Fruit fly (Drosophila melanogaster): ENCODE results near the gene CG18249.

The CG18249 gene

dm6 chr3R:8181412-8182108, 38.4 kb upstream of the CG18249 start, which contains the start of gene grn (continued):
- TF ChIP-seq Dip2 (GFP tag; IDR thresholded peaks at IDR 0.05) (no peak), Gsc (GFP tag; IDR thresholded peaks at IDR 0.05) (no peak), Myb (GFP tag; optimal IDR thresholded peaks at IDR 0.05) (no peak), gsb-n (tag; optimal IDR thresholded peaks at IDR 0.05) (peak; percentile 41), dm (GFP tag; optimal IDR thresholded peaks at IDR 0.05) (peak; percentile 3), Awh (GFP tag; IDR thresholded peaks at IDR 0.05) (no peak), CG13123 (GFP tag; optimal IDR thresholded peaks at IDR 0.05) (no peak), nerfin-2 (GFP tag; IDR thresholded peaks at IDR 0.05; ENCODE audit: partially characterized antibody) (0 out of 2 replicates have a peak, but pooled peaks have one; percentile 25), pzg (GFP tag; optimal IDR thresholded peaks at IDR 0.05) (no peak), h (optimal IDR thresholded peaks at IDR 0.05) (no peak), CG12299 (tag; optimal IDR thresholded peaks at IDR 0.05) (no peak), CG32532 (GFP tag; IDR thresholded peaks at IDR 0.05) (peak; percentile 42; the same call in 1 of the 2 replicates), btn (GFP tag; optimal IDR thresholded peaks at IDR 0.05) (no peak), cas (GFP tag; IDR thresholded peaks at IDR 0.05) (no peak), sim (GFP tag; IDR thresholded peaks at IDR 0.05) (no peak), trem (tag; optimal IDR thresholded peaks at IDR 0.05) (no peak), CG1602 (GFP tag; optimal IDR thresholded peaks at IDR 0.05) (no peak), oc (tag; optimal IDR thresholded peaks at IDR 0.05) (peak; percentile 68), ab (GFP tag; optimal IDR thresholded peaks at IDR 0.05) (no peak), Lpt (GFP tag; optimal IDR thresholded peaks at IDR 0.05) (no peak), Side (GFP tag; optimal IDR thresholded peaks at IDR 0.05) (peak; percentile 19), ttk (GFP tag; IDR thresholded peaks at IDR 0.05) (no peak), Gug (GFP tag; IDR thresholded peaks at IDR 0.05) (no peak; the same call in 3 of the 4 replicates), CG14441 (GFP tag; IDR thresholded peaks at IDR 0.05) (no peak), dpn (GFP tag; optimal IDR thresholded peaks at IDR 0.05) (peak; percentile 4 to 22), CG13894 (tag; optimal IDR thresholded peaks at IDR 0.05) (peak; percentile 36), CG7786 (GFP tag; optimal IDR thresholded peaks at IDR 0.05) (no peak), CG6854 (GFP tag; optimal IDR thresholded peaks at IDR 0.05) (no peak), CG5180 (GFP tag; optimal IDR thresholded peaks at IDR 0.05) (peak; percentile 23), rib (GFP tag; IDR thresholded peaks at IDR 0.05) (peak; percentile 72), Xbp1 (GFP tag; optimal IDR thresholded peaks at IDR 0.05) (peak; percentile 49), ac (GFP tag; optimal IDR thresholded peaks at IDR 0.05) (peak; percentile 17), Taf1 (GFP tag; IDR thresholded peaks at IDR 0.05) (no peak), Tbp (GFP tag; optimal IDR thresholded peaks at IDR 0.05) (no peak), klu (GFP tag; IDR thresholded peaks at IDR 0.05) (no peak), ham (GFP tag; IDR thresholded peaks at IDR 0.05) (no peak), knrl (GFP tag; IDR thresholded peaks at IDR 0.05; ENCODE audit: partially characterized antibody) (peak; percentile 68; the same call in 2 of the 3 replicates), gcm (GFP tag; optimal IDR thresholded peaks at IDR 0.05) (peak; percentile 84), eyg (GFP tag; optimal IDR thresholded peaks at IDR 0.05) (no peak), CG17361 (GFP tag; IDR thresholded peaks at IDR 0.05) (0 out of 3 replicates have a peak, but pooled peaks have one; percentile 29), CG3407 (GFP tag; optimal IDR thresholded peaks at IDR 0.05) (no peak), Mad (GFP tag; optimal IDR thresholded peaks at IDR 0.05) (no peak), CG31365 (tag; optimal IDR thresholded peaks at IDR 0.05) (peak; percentile 98), CG1792 (GFP tag; optimal IDR thresholded peaks at IDR 0.05) (no peak), HHEX (GFP tag; optimal IDR thresholded peaks at IDR 0.05) (peak; percentile 32), tll (GFP tag; optimal IDR thresholded peaks at IDR 0.05) (peak; percentile 66 to 87), maf-S (GFP tag; optimal IDR thresholded peaks at IDR 0.05) (no peak), chm (GFP tag; IDR thresholded peaks at IDR 0.05) (no peak), CG1647 (GFP tag; optimal IDR thresholded peaks at IDR 0.05) (no peak), tgo (GFP tag; IDR thresholded peaks at IDR 0.05) (0 out of 3 replicates have a peak, but pooled peaks have one; percentile 33), CG7556 (GFP tag; optimal IDR thresholded peaks at IDR 0.05) (no peak)
